Fruit fly (Drosophila melanogaster): ENCODE data around the gene cpo.

- TF ChIP-seq CTCF (optimal IDR thresholded peaks at IDR 0.05) (no peak), CG8478 (optimal IDR thresholded peaks at IDR 0.05) (no peak)
Measured at dm6 chr3R:17949362-17950121, 29.9 kb downstream of the cpo start.
